Worm (Caenorhabditis elegans) whole organism, L1 larva: Measurements from ENCODE around the gene htas-1.

Experiments
- fkh-10 ChIP-seq: sonication (generic microtip); optimal IDR thresholded peaks from 2 replicates; lab custom pipeline; 2017; ENCODE audit warnings: missing biosample characterization, missing genetic modification reagents, missing genetic modification characterization
- pag-3 ChIP-seq: sonication (generic microtip); optimal IDR thresholded peaks from 2 replicates; lab custom pipeline; 2017; ENCODE audit warnings: missing genetic modification characterization, mild to moderate bottlenecking, missing compliant biosample characterization, antibody characterized with exemption, borderline replicate concordance; ENCODE audit not compliant: insufficient read depth

- TF ChIP-seq fkh-10 (no peak), pag-3 (tag; lab: Kevin White, UChicago) (no peak)
Observed at ce11 chrIV:9692874-9693273, 9.5 kb upstream of the htas-1 start, which contains the start of gene twk-9.
